Worm (Caenorhabditis elegans) whole organism, young adult: ENCODE measurements around the gene R09E10.6.

Experiments
- B0336.3 ChIP-seq: fragments of 200-800 bp; sonication (Bioruptor generic); IDR thresholded peaks from 2 replicates; pipeline ENCODE4 v1.3.6; 2022; ENCODE audit warnings: missing genetic modification characterization, missing compliant biosample characterization
- C06A6.2 ChIP-seq: fragments of 200-800 bp; sonication (Bioruptor generic); conservative IDR thresholded peaks from 2 replicates; pipeline ENCODE4 v1.3.6; 2022; ENCODE audit warnings: missing genetic modification characterization, missing compliant biosample characterization
- C17E4.6 ChIP-seq: fragments of 200-800 bp; sonication (Bioruptor generic); IDR thresholded peaks from 2 replicates; pipeline ENCODE4 v1.3.6; 2022; ENCODE audit warnings: missing genetic modification reagents, missing genetic modification characterization, missing compliant biosample characterization
- D2030.7 ChIP-seq: fragments of 200-800 bp; sonication (Bioruptor generic); IDR thresholded peaks from 2 replicates; pipeline ENCODE4 v1.3.6; 2022; ENCODE audit warnings: missing genetic modification reagents, missing genetic modification characterization, missing compliant biosample characterization
- F22D6.2 ChIP-seq: sonication (generic microtip); optimal IDR thresholded peaks from 2 replicates; lab custom pipeline; 2016; ENCODE audit warnings: mild to moderate bottlenecking, missing genetic modification characterization, missing compliant biosample characterization
- F23B12.7 ChIP-seq: sonication (generic microtip); optimal IDR thresholded peaks from 2 replicates; lab custom pipeline; 2017; ENCODE audit warnings: missing genetic modification characterization, mild to moderate bottlenecking, missing compliant biosample characterization, antibody characterized with exemption, moderate library complexity; ENCODE audit not compliant: insufficient read depth
- F33H1.4 ChIP-seq: fragments of 200-800 bp; sonication (Bioruptor generic); IDR thresholded peaks from 2 replicates; pipeline ENCODE4 v1.3.6; 2022; ENCODE audit warnings: missing genetic modification reagents, missing genetic modification characterization, missing compliant biosample characterization
- F37B4.10 ChIP-seq: fragments of 200-800 bp; sonication (Bioruptor generic); IDR thresholded peaks from 2 replicates; pipeline ENCODE4 v1.3.6; 2022; ENCODE audit warnings: missing genetic modification characterization, missing compliant biosample characterization
- F49E8.2 ChIP-seq: sonication (generic microtip); optimal IDR thresholded peaks from 3 replicates; lab custom pipeline; 2017; ENCODE audit warnings: missing genetic modification characterization, mild to moderate bottlenecking, missing compliant biosample characterization, antibody characterized with exemption, moderate library complexity; ENCODE audit not compliant: insufficient read depth
- F52B5.7 ChIP-seq: sonication (generic microtip); optimal IDR thresholded peaks from 2 replicates; lab custom pipeline; 2016; ENCODE audit warnings: mild to moderate bottlenecking, missing genetic modification characterization, missing compliant biosample characterization
- ZK185.1 ChIP-seq: sonication (generic microtip); optimal IDR thresholded peaks from 2 replicates; lab custom pipeline; 2016; ENCODE audit warnings: mild to moderate bottlenecking, missing genetic modification characterization, missing compliant biosample characterization; ENCODE audit not compliant: poor library complexity, severe bottlenecking
- atf-7 ChIP-seq: sonication (generic microtip); optimal IDR thresholded peaks from 2 replicates; lab custom pipeline; 2017; ENCODE audit warnings: mild to moderate bottlenecking, missing genetic modification characterization, missing compliant biosample characterization
- attf-3 ChIP-seq: fragments of 200-800 bp; sonication (Bioruptor generic); conservative IDR thresholded peaks from 2 replicates; pipeline ENCODE4 v1.3.6; 2022; ENCODE audit warnings: missing genetic modification reagents, missing genetic modification characterization, missing compliant biosample characterization
- attf-5 ChIP-seq: fragments of 200-800 bp; sonication (Bioruptor generic); optimal IDR thresholded peaks from 2 replicates; lab custom pipeline; 2018; ENCODE audit warnings: mild to moderate bottlenecking, missing genetic modification characterization, missing compliant biosample characterization
- ceh-100 ChIP-seq: fragments of 200-800 bp; sonication (Bioruptor generic); IDR thresholded peaks from 2 replicates; pipeline ENCODE4 v1.3.6; 2022; ENCODE audit warnings: missing genetic modification reagents, missing genetic modification characterization, missing compliant biosample characterization
- chd-7 ChIP-seq: sonication (generic microtip); optimal IDR thresholded peaks from 2 replicates; lab custom pipeline; 2016; ENCODE audit warnings: mild to moderate bottlenecking, missing genetic modification characterization, moderate library complexity, missing compliant biosample characterization
- die-1 ChIP-seq: sonication (generic microtip); optimal IDR thresholded peaks from 2 replicates; lab custom pipeline; 2016; ENCODE audit warnings: missing genotype, mild to moderate bottlenecking, missing genetic modification characterization, missing compliant biosample characterization
- dox-1 ChIP-seq: fragments of 200-800 bp; sonication (Bioruptor generic); IDR thresholded peaks from 2 replicates; pipeline ENCODE4 v1.3.6; 2022; ENCODE audit warnings: missing genetic modification reagents, missing genetic modification characterization, missing compliant biosample characterization
- egrh-3 ChIP-seq: fragments of 200-800 bp; sonication (Bioruptor generic); IDR thresholded peaks from 2 replicates; pipeline ENCODE4 v1.3.6; 2022; ENCODE audit warnings: missing genetic modification reagents, missing genetic modification characterization, missing compliant biosample characterization
- ekl-4 ChIP-seq: fragments of 200-800 bp; sonication (Bioruptor generic); IDR thresholded peaks from 2 replicates; pipeline ENCODE4 v1.3.6; 2022; ENCODE audit warnings: missing genetic modification reagents, missing genetic modification characterization, missing compliant biosample characterization
- gei-17 ChIP-seq: fragments of 200-800 bp; sonication (Bioruptor generic); optimal IDR thresholded peaks from 2 replicates; lab custom pipeline; 2018; ENCODE audit warnings: mild to moderate bottlenecking, missing genetic modification characterization, missing compliant biosample characterization
- him-1 ChIP-seq: sonication (generic microtip); optimal IDR thresholded peaks from 2 replicates; lab custom pipeline; 2016; ENCODE audit warnings: missing genotype, missing genetic modification reagents, missing genetic modification characterization, missing compliant biosample characterization
- hlh-26 ChIP-seq: fragments of 200-800 bp; sonication (Bioruptor generic); conservative IDR thresholded peaks from 2 replicates; pipeline ENCODE4 v1.3.6; 2022; ENCODE audit warnings: missing genetic modification reagents, missing genetic modification characterization, missing compliant biosample characterization
- hmg-1.2 ChIP-seq: fragments of 200-800 bp; sonication (Bioruptor generic); IDR thresholded peaks from 2 replicates; pipeline ENCODE4 v1.3.6; 2022; ENCODE audit warnings: missing genetic modification reagents, missing genetic modification characterization, missing compliant biosample characterization
- lag-1 ChIP-seq: fragments of 200-800 bp; sonication (Bioruptor generic); IDR thresholded peaks from 2 replicates; pipeline ENCODE4 v1.3.6; 2022; ENCODE audit warnings: missing genetic modification reagents, missing genetic modification characterization, missing compliant biosample characterization
- let-526 ChIP-seq: fragments of 200-800 bp; sonication (Bioruptor generic); IDR thresholded peaks from 2 replicates; pipeline ENCODE4 v1.3.6; 2022; ENCODE audit warnings: missing genetic modification reagents, missing genetic modification characterization, missing compliant biosample characterization
- lin-26 ChIP-seq: fragments of 200-800 bp; sonication (Bioruptor generic); IDR thresholded peaks from 2 replicates; pipeline ENCODE4 v1.3.6; 2022; ENCODE audit warnings: missing genetic modification reagents, missing genetic modification characterization, missing compliant biosample characterization
- lin-40 ChIP-seq: sonication (generic microtip); optimal IDR thresholded peaks from 2 replicates; lab custom pipeline; 2016; ENCODE audit warnings: missing genetic modification characterization, mild to moderate bottlenecking, missing compliant biosample characterization, missing genotype, missing genetic modification reagents
- madf-10 ChIP-seq: sonication (generic microtip); optimal IDR thresholded peaks from 2 replicates; lab custom pipeline; 2016; ENCODE audit warnings: mild to moderate bottlenecking, missing genetic modification characterization, missing compliant biosample characterization
- madf-6 ChIP-seq: fragments of 200-800 bp; sonication (Bioruptor generic); IDR thresholded peaks from 2 replicates; pipeline ENCODE4 v1.3.6; 2022; ENCODE audit warnings: missing genetic modification reagents, missing genetic modification characterization, missing compliant biosample characterization
- mcd-1 ChIP-seq: fragments of 200-800 bp; sonication (Bioruptor generic); IDR thresholded peaks from 2 replicates; pipeline ENCODE4 v1.3.6; 2022; ENCODE audit warnings: missing genetic modification reagents, missing genetic modification characterization, missing compliant biosample characterization
- mes-4 ChIP-seq: sonication (generic microtip); optimal IDR thresholded peaks from 2 replicates; lab custom pipeline; 2016; ENCODE audit warnings: missing genotype, missing genetic modification characterization, missing compliant biosample characterization
- nfya-1 ChIP-seq: sonication (generic microtip); optimal IDR thresholded peaks from 2 replicates; lab custom pipeline; 2017; ENCODE audit warnings: antibody characterized with exemption, missing compliant biosample characterization, missing genetic modification characterization, borderline replicate concordance; ENCODE audit not compliant: insufficient read depth
- nfyb-1 ChIP-seq: fragments of 200-800 bp; sonication (Bioruptor generic); IDR thresholded peaks from 2 replicates; pipeline ENCODE4 v1.3.6; 2022; ENCODE audit warnings: missing genetic modification reagents, missing genetic modification characterization, missing compliant biosample characterization
- nhr-179 ChIP-seq: sonication (generic microtip); optimal IDR thresholded peaks from 2 replicates; lab custom pipeline; 2016; ENCODE audit warnings: mild to moderate bottlenecking, missing genetic modification characterization, missing compliant biosample characterization
- nhr-90 ChIP-seq: sonication (generic microtip); optimal IDR thresholded peaks from 2 replicates; lab custom pipeline; 2016; ENCODE audit warnings: missing genotype, mild to moderate bottlenecking, missing genetic modification characterization, missing compliant biosample characterization
- pbrm-1 ChIP-seq: fragments of 200-800 bp; sonication (Bioruptor generic); IDR thresholded peaks from 2 replicates; pipeline ENCODE4 v1.3.6; 2022; ENCODE audit warnings: missing genetic modification reagents, missing genetic modification characterization, missing compliant biosample characterization
- rcor-1 ChIP-seq: fragments of 200-800 bp; sonication (Bioruptor generic); IDR thresholded peaks from 2 replicates; pipeline ENCODE4 v1.3.6; 2022; ENCODE audit warnings: missing genetic modification reagents, missing genetic modification characterization, missing compliant biosample characterization
- sea-2 ChIP-seq: fragments of 200-800 bp; sonication (Bioruptor generic); IDR thresholded peaks from 2 replicates; pipeline ENCODE4 v1.3.6; 2022; ENCODE audit warnings: missing genetic modification characterization, missing compliant biosample characterization
- snpc-3.4 ChIP-seq: sonication (generic microtip); optimal IDR thresholded peaks from 2 replicates; lab custom pipeline; 2017; ENCODE audit warnings: missing genetic modification characterization, mild to moderate bottlenecking, missing compliant biosample characterization, antibody characterized with exemption, moderate library complexity, missing genotype, missing genetic modification reagents
- snpc-4 ChIP-seq, 5 experiments: fragments of 150-350 bp in 1 of 5; sonication (generic microtip) in 4 of 5; optimal IDR thresholded peaks; 2 replicates each; lab custom pipeline; 2014 to 2018; ENCODE audit warnings: missing genetic modification characterization in 5 of 5, missing biosample characterization in 3 of 5, antibody characterized with exemption in 2 of 5, mild to moderate bottlenecking in 2 of 5, missing compliant biosample characterization in 2 of 5, missing genotype in 2 of 5, moderate library complexity in 2 of 5, missing genetic modification reagents in 1 of 5
- somi-1 ChIP-seq: fragments of 200-800 bp; sonication (Bioruptor generic); optimal IDR thresholded peaks from 2 replicates; lab custom pipeline; 2018; ENCODE audit warnings: mild to moderate bottlenecking, missing genetic modification characterization, missing compliant biosample characterization
- tbp1 ChIP-seq: fragments of 200-800 bp; sonication (Bioruptor generic); optimal IDR thresholded peaks from 2 replicates; lab custom pipeline; 2018; ENCODE audit warnings: mild to moderate bottlenecking, missing genetic modification characterization, missing compliant biosample characterization
- unc-130 ChIP-seq: sonication (generic microtip); optimal IDR thresholded peaks from 2 replicates; lab custom pipeline; 2016; ENCODE audit warnings: missing genetic modification reagents, missing genetic modification characterization, missing compliant biosample characterization
- unc-62 ChIP-seq: fragments of 150-350 bp; optimal IDR thresholded peaks from 2 replicates; lab custom pipeline; 2014; ENCODE audit warnings: missing biosample characterization, missing genetic modification reagents, missing genetic modification characterization
- ztf-22 ChIP-seq: fragments of 200-800 bp; sonication (Bioruptor generic); optimal IDR thresholded peaks from 2 replicates; lab custom pipeline; 2018; ENCODE audit warnings: mild to moderate bottlenecking, missing genetic modification characterization, moderate library complexity, missing compliant biosample characterization
- ztf-3 ChIP-seq: fragments of 200-800 bp; sonication (Bioruptor generic); optimal IDR thresholded peaks from 2 replicates; lab custom pipeline; 2018; ENCODE audit warnings: mild to moderate bottlenecking, missing genetic modification characterization, missing compliant biosample characterization

Gene R09E10.6

ce11 chrIV:10252350-10252792 lies 41.6 kb downstream of the R09E10.6 start (continued):
- TF ChIP-seq D2030.7 (GFP tag; lab: Robert Waterston, UW) (no peak), somi-1 (peak; percentile 84), ceh-100 (GFP tag; lab: Robert Waterston, UW) (0 out of 2 replicates have a peak, but pooled peaks have one; percentile 10), ztf-22 (GFP tag; lab: Kevin White, UChicago) (peak; percentile 61), nfyb-1 (GFP tag; lab: Robert Waterston, UW) (peak; percentile 79), die-1 (tag; lab: Kevin White, UChicago) (peak; percentile 39), mcd-1 (GFP tag; lab: Robert Waterston, UW) (peak; percentile 71), F52B5.7 (tag; lab: Kevin White, UChicago) (no peak), nfya-1 (no peak), hmg-1.2 (GFP tag; lab: Robert Waterston, UW) (peak; percentile 84), attf-5 (GFP tag; lab: Kevin White, UChicago) (peak; percentile 93), lag-1 (GFP tag; lab: Robert Waterston, UW) (no peak), C06A6.2 (peak; percentile 80), F23B12.7 (tag; lab: Kevin White, UChicago) (peak; percentile 40), snpc-4 (GFP tag; optimal IDR thresholded peaks at IDR 0.05; lab: Kevin White, UChicago) (peak; percentile 63), snpc-4 (tag; optimal IDR thresholded peaks at IDR 0.05; lab: Kevin White, UChicago) (peak in 2 of 4 experiments; percentile 55 to 56), unc-130 (GFP tag; lab: Kevin White, UChicago) (no peak), B0336.3 (GFP tag; lab: Robert Waterston, UW) (peak; percentile 75), chd-7 (tag; lab: Kevin White, UChicago) (peak; percentile 89), lin-26 (GFP tag; lab: Robert Waterston, UW) (no peak; the same call in 1 of the 2 replicates), F37B4.10 (GFP tag; lab: Robert Waterston, UW) (no peak), nhr-179 (no peak), madf-6 (GFP tag; lab: Robert Waterston, UW) (peak; percentile 12; the same call in 1 of the 2 replicates), atf-7 (tag; lab: Kevin White, UChicago) (peak; percentile 93), F49E8.2 (tag; lab: Kevin White, UChicago) (no peak), F33H1.4 (GFP tag; lab: Robert Waterston, UW) (no peak), dox-1 (GFP tag; lab: Robert Waterston, UW) (peak; percentile 83), F22D6.2 (tag; lab: Kevin White, UChicago) (peak; percentile 46), pbrm-1 (GFP tag; lab: Robert Waterston, UW) (peak; percentile 81), rcor-1 (0 out of 2 replicates have a peak, but pooled peaks have one; percentile 43), ztf-3 (GFP tag; lab: Kevin White, UChicago) (peak; percentile 60), mes-4 (tag; lab: Kevin White, UChicago) (no peak), sea-2 (GFP tag; lab: Robert Waterston, UW) (no peak), attf-3 (GFP tag; lab: Robert Waterston, UW) (0 out of 2 replicates have a peak, but pooled peaks have one; percentile 33), egrh-3 (GFP tag; lab: Robert Waterston, UW) (peak; percentile 76), ZK185.1 (tag; lab: Kevin White, UChicago) (peak; percentile 32), hlh-26 (GFP tag; lab: Robert Waterston, UW) (no peak), madf-10 (peak; percentile 60), let-526 (GFP tag; lab: Robert Waterston, UW) (peak; percentile 33; the same call in 1 of the 2 replicates), him-1 (tag; lab: Kevin White, UChicago) (no peak), nhr-90 (tag; lab: Kevin White, UChicago) (peak; percentile 50), snpc-3.4 (tag; lab: Kevin White, UChicago) (no peak), C17E4.6 (no peak), gei-17 (GFP tag; lab: Kevin White, UChicago) (peak; percentile 49), lin-40 (tag; lab: Kevin White, UChicago) (peak; percentile 91), unc-62 (GFP tag; lab: Kevin White, UChicago) (peak; percentile 41), ekl-4 (GFP tag; lab: Robert Waterston, UW) (0 out of 2 replicates have a peak, but pooled peaks have one; percentile 28), tbp1 (GFP tag; lab: Kevin White, UChicago) (peak; percentile 58)
